Fruit fly (Drosophila melanogaster): ENCODE results near the gene kz.

Gene kz

DNA sequence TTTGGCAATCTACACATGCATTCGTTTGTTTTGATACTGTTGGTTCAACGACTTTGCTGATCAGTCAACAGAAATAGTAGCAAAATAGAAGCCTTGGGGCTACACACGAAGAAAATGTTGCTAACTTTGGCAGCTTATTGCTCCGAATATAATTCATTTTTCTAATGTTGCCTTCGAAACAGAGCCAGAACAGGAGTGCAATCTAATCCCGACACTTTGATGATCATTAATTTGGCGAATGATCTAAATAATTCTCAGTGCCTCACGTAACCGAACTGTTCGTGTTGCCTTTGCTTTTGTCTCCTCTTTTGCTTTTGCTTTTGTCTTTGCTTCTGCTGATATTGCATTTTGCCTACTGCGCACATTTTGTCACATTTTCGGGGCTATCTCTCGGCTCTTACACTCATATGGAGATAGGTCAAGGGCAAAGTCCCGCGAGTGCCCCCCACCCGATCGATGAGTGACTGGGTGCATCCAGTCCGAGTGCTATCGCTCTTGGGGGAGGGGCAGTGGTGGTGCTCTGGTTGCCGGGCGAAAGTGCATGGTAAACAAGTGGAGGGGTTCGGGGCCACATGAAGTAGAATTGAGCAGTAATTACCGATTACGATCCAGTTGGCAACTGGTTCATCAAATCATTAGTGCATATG is 45.6 kb downstream of the kz start:
- TF ChIP-seq CG17806 (tag; optimal IDR thresholded peaks at IDR 0.05) (peak; percentile 35), Pif1A (GFP tag; optimal IDR thresholded peaks at IDR 0.05) (peak; percentile 33), Ets98B (GFP tag; IDR thresholded peaks at IDR 0.05) (peak; percentile 68), CG8159 (tag; optimal IDR thresholded peaks at IDR 0.05) (peak; percentile 28), CG9948 (tag; optimal IDR thresholded peaks at IDR 0.05) (peak; percentile 5), CG14655 (GFP tag; optimal IDR thresholded peaks at IDR 0.05) (peak; percentile 38), gl (tag; optimal IDR thresholded peaks at IDR 0.05) (peak; percentile 17), CG4496 (GFP tag; IDR thresholded peaks at IDR 0.05) (peak; percentile 81), fd96Ca (GFP tag; IDR thresholded peaks at IDR 0.05) (peak; percentile 74; the same call in 2 of the 3 replicates), EcR (GFP tag; optimal IDR thresholded peaks at IDR 0.05) (peak; percentile 50), CG8301 (tag; optimal IDR thresholded peaks at IDR 0.05) (peak; percentile 30), Pif1B (GFP tag; optimal IDR thresholded peaks at IDR 0.05) (no peak), CG13204 (GFP tag; optimal IDR thresholded peaks at IDR 0.05) (no peak), CG32121 (GFP tag; IDR thresholded peaks at IDR 0.05) (peak; percentile 51), CG10348 (GFP tag; IDR thresholded peaks at IDR 0.05) (no peak), CG15710 (tag; optimal IDR thresholded peaks at IDR 0.05) (peak; percentile 24)

- TF ChIP-seq CG4496 (GFP tag; IDR thresholded peaks at IDR 0.05) = peak; percentile 85
- TF ChIP-seq CG8159 (tag; optimal IDR thresholded peaks at IDR 0.05) = no peak
- TF ChIP-seq gl (tag; optimal IDR thresholded peaks at IDR 0.05) = no peak
Measured at dm6 chrX:2194208-2195094, 47.4 kb downstream of the kz start.

- TF ChIP-seq EcR (GFP tag; optimal IDR thresholded peaks at IDR 0.05) = no peak
- no peak for TF ChIP-seq Ets98B (GFP tag; IDR thresholded peaks at IDR 0.05)
- TF ChIP-seq CG14655 (GFP tag; optimal IDR thresholded peaks at IDR 0.05) = no peak
- no peak for TF ChIP-seq CG8301 (tag; optimal IDR thresholded peaks at IDR 0.05)
- no peak for TF ChIP-seq CG4496 (GFP tag; IDR thresholded peaks at IDR 0.05)
- TF ChIP-seq CG17806 (tag; optimal IDR thresholded peaks at IDR 0.05) = no peak
- no peak for TF ChIP-seq CG8159 (tag; optimal IDR thresholded peaks at IDR 0.05)
Measured at dm6 chrX:2193809-2194207, 48.0 kb downstream of the kz start, which contains the start of gene CG14053. CG14053 (minus strand) TSS chrX:2193909.

dm6 chrX:2193158-2193557 is 48.7 kb downstream of the kz start:
- no peak for TF ChIP-seq CG4496 (GFP tag; IDR thresholded peaks at IDR 0.05)
- no peak for TF ChIP-seq CG8301 (tag; optimal IDR thresholded peaks at IDR 0.05)
- TF ChIP-seq CG32121 (GFP tag; IDR thresholded peaks at IDR 0.05) = no peak
- no peak for TF ChIP-seq CG8159 (tag; optimal IDR thresholded peaks at IDR 0.05)
- no peak for TF ChIP-seq CG9948 (tag; optimal IDR thresholded peaks at IDR 0.05)
- no peak for TF ChIP-seq CG12605 (GFP tag; IDR thresholded peaks at IDR 0.05)
- TF ChIP-seq Snoo (tag; optimal IDR thresholded peaks at IDR 0.05) = no peak
- no peak for TF ChIP-seq CG15710 (tag; optimal IDR thresholded peaks at IDR 0.05)
- TF ChIP-seq rn (GFP tag; IDR thresholded peaks at IDR 0.05) = no peak

dm6 chrX:2191896-2192295 is 49.9 kb downstream of the kz start:
- TF ChIP-seq CG4496 (GFP tag; IDR thresholded peaks at IDR 0.05) (no peak), CG12605 (GFP tag; IDR thresholded peaks at IDR 0.05) (no peak), Ets98B (GFP tag; IDR thresholded peaks at IDR 0.05) (no peak), CG32121 (GFP tag; IDR thresholded peaks at IDR 0.05) (no peak), CG10348 (GFP tag; IDR thresholded peaks at IDR 0.05) (no peak), gl (tag; optimal IDR thresholded peaks at IDR 0.05) (no peak), CG14655 (GFP tag; optimal IDR thresholded peaks at IDR 0.05) (no peak), CG15710 (tag; optimal IDR thresholded peaks at IDR 0.05) (no peak), D1 (tag; optimal IDR thresholded peaks at IDR 0.05) (no peak), CG8301 (tag; optimal IDR thresholded peaks at IDR 0.05) (no peak), Snoo (tag; optimal IDR thresholded peaks at IDR 0.05) (no peak), EcR (GFP tag; optimal IDR thresholded peaks at IDR 0.05) (no peak), CG34367 (tag; optimal IDR thresholded peaks at IDR 0.05) (no peak)

dm6 chrX:2188888-2189287 is 52.9 kb downstream of the kz start, which contains the start of gene Mct1:
Mct1 (plus strand) TSS chrX:2189188.
- no peak for TF ChIP-seq CG10348 (GFP tag; IDR thresholded peaks at IDR 0.05)
- TF ChIP-seq CG15710 (tag; optimal IDR thresholded peaks at IDR 0.05) = no peak
- no peak for TF ChIP-seq fd96Ca (GFP tag; IDR thresholded peaks at IDR 0.05)
- no peak for TF ChIP-seq gl (tag; optimal IDR thresholded peaks at IDR 0.05)
- no peak for TF ChIP-seq CG32121 (GFP tag; IDR thresholded peaks at IDR 0.05)
- TF ChIP-seq Pif1B (GFP tag; optimal IDR thresholded peaks at IDR 0.05) = no peak
- no peak for TF ChIP-seq Snoo (tag; optimal IDR thresholded peaks at IDR 0.05)

All from whole organism, pupa.